Fruit fly (Drosophila melanogaster) whole organism, embryonic: ENCODE results near the gene Rab7.

ENCODE experiments used
- Asciz ChIP-seq: fragments of 200-800 bp; sonication (Bioruptor generic); optimal IDR thresholded peaks from 2 replicates; lab custom pipeline; 2017; ENCODE audit warnings: missing biosample characterization, mild to moderate bottlenecking, missing genetic modification characterization, missing genetic modification reagents
- Atf6 ChIP-seq: fragments of 200-800 bp; sonication (Bioruptor generic); IDR thresholded peaks from 2 replicates; pipeline ENCODE4 v1.3.6; 2022; ENCODE audit warnings: missing biosample characterization, missing genetic modification characterization
- B-H1 ChIP-seq: fragments of 200-800 bp; sonication (Bioruptor generic); IDR thresholded peaks from 3 replicates; pipeline ENCODE4 v1.3.6; 2022; ENCODE audit warnings: missing biosample characterization, missing genetic modification characterization
- CG10543 ChIP-seq: fragments of 200-800 bp; sonication (Bioruptor generic); optimal IDR thresholded peaks from 3 replicates; lab custom pipeline; 2017; ENCODE audit warnings: missing biosample characterization, mild to moderate bottlenecking, missing genetic modification characterization, moderate library complexity
- CG10959 ChIP-seq: fragments of 200-800 bp; sonication (Bioruptor generic); IDR thresholded peaks from 2 replicates; pipeline ENCODE4 v1.3.6; 2022; ENCODE audit warnings: missing biosample characterization, missing genetic modification characterization
- CG11695 ChIP-seq: fragments of 200-800 bp; sonication (Bioruptor generic); IDR thresholded peaks from 3 replicates; pipeline ENCODE4 v1.3.6; 2022; ENCODE audit warnings: missing biosample characterization, missing genetic modification characterization
- CG14860 ChIP-seq: fragments of 200-800 bp; sonication (Bioruptor generic); IDR thresholded peaks from 3 replicates; pipeline ENCODE4 v1.3.6; 2022; ENCODE audit warnings: missing biosample characterization, missing genetic modification characterization; ENCODE audit not compliant: partially characterized antibody
- CG17359 ChIP-seq: fragments of 200-800 bp; sonication (Bioruptor generic); optimal IDR thresholded peaks from 3 replicates; lab custom pipeline; 2018; ENCODE audit warnings: missing biosample characterization, mild to moderate bottlenecking, missing genetic modification characterization, moderate library complexity
- CG17912 ChIP-seq: fragments of 200-800 bp; sonication (Bioruptor generic); optimal IDR thresholded peaks from 2 replicates; lab custom pipeline; 2018; ENCODE audit warnings: missing biosample characterization, mild to moderate bottlenecking, missing genetic modification characterization
- CG2199 ChIP-seq: fragments of 200-800 bp; sonication (Bioruptor generic); IDR thresholded peaks from 3 replicates; pipeline ENCODE4 v1.3.6; 2022; ENCODE audit warnings: missing biosample characterization, missing genetic modification characterization
- CG3065 ChIP-seq: fragments of 200-800 bp; sonication (Bioruptor generic); optimal IDR thresholded peaks from 2 replicates; lab custom pipeline; 2016; ENCODE audit warnings: missing biosample characterization, missing genetic modification characterization
- CG31388 ChIP-seq: fragments of 200-800 bp; sonication (Bioruptor generic); optimal IDR thresholded peaks from 2 replicates; lab custom pipeline; 2016; ENCODE audit warnings: missing biosample characterization, missing genetic modification characterization
- CG31441 ChIP-seq: fragments of 200-800 bp; sonication (Bioruptor generic); IDR thresholded peaks from 2 replicates; pipeline ENCODE4 v1.3.6; 2022; ENCODE audit warnings: missing biosample characterization, missing genetic modification characterization
- CG3847 ChIP-seq: fragments of 200-800 bp; sonication (Bioruptor generic); IDR thresholded peaks from 2 replicates; pipeline ENCODE4 v1.3.6; 2022; ENCODE audit warnings: missing biosample characterization, missing genetic modification characterization
- Dfd ChIP-seq, 2 experiments: fragments of >200 bp; optimal IDR thresholded peaks; 2 replicates each; lab custom pipeline; 2017; ENCODE audit warnings: missing biosample characterization in 2 of 2, missing genetic modification characterization in 2 of 2
- Dref ChIP-seq: fragments of 200-800 bp; sonication (Bioruptor generic); IDR thresholded peaks from 2 replicates; pipeline ENCODE4 v1.3.6; 2022; ENCODE audit warnings: missing biosample characterization, missing genetic modification characterization
- Kr ChIP-seq: fragments of 200-800 bp; sonication (Bioruptor generic); optimal IDR thresholded peaks from 2 replicates; lab custom pipeline; 2017; ENCODE audit warnings: missing biosample characterization, mild to moderate bottlenecking, missing genetic modification characterization
- MBD-R2 ChIP-seq: fragments of 200-800 bp; sonication (Bioruptor generic); IDR thresholded peaks from 2 replicates; pipeline ENCODE4 v1.3.6; 2022; ENCODE audit warnings: missing biosample characterization, missing genetic modification characterization
- MESR4 ChIP-seq: fragments of 200-800 bp; sonication (Bioruptor generic); optimal IDR thresholded peaks from 2 replicates; lab custom pipeline; 2018; ENCODE audit warnings: missing biosample characterization, mild to moderate bottlenecking, missing genetic modification characterization, moderate library complexity
- NC2β ChIP-seq: fragments of 200-800 bp; sonication (Bioruptor generic); optimal IDR thresholded peaks from 2 replicates; lab custom pipeline; 2016; ENCODE audit warnings: missing biosample characterization, missing genetic modification characterization
- Poxn ChIP-seq: fragments of 200-800 bp; sonication (Bioruptor generic); IDR thresholded peaks from 2 replicates; pipeline ENCODE4 v1.3.6; 2022; ENCODE audit warnings: missing biosample characterization, missing genetic modification characterization
- Ravus ChIP-seq: fragments of 200-800 bp; sonication (Bioruptor generic); IDR thresholded peaks from 2 replicates; pipeline ENCODE4 v1.3.6; 2022; ENCODE audit warnings: missing biosample characterization, missing genetic modification characterization
- Trl ChIP-seq, 3 experiments: fragments of >200 bp in 2 of 3; fragments of 200-800 bp in 1 of 3; sonication (Bioruptor generic) in 1 of 3; optimal IDR thresholded peaks; 2 replicates in 1 of 3; 3 replicates in 2 of 3; lab custom pipeline; 2016 to 2017; ENCODE audit warnings: missing biosample characterization in 1 of 3, missing genetic modification characterization in 1 of 3
- Xrp1 ChIP-seq: fragments of 200-800 bp; sonication (Bioruptor generic); IDR thresholded peaks from 2 replicates; pipeline ENCODE4 v1.3.6; 2022; ENCODE audit warnings: missing biosample characterization, missing genetic modification characterization
- ash1 ChIP-seq: fragments of 200-800 bp; sonication (Bioruptor generic); optimal IDR thresholded peaks from 2 replicates; lab custom pipeline; 2018; ENCODE audit warnings: missing biosample characterization, mild to moderate bottlenecking, missing genetic modification characterization
- bsh ChIP-seq, 2 experiments: fragments of 200-800 bp; sonication (Bioruptor generic); optimal IDR thresholded peaks; 2 replicates each; lab custom pipeline; 2017 to 2018; ENCODE audit warnings: mild to moderate bottlenecking in 2 of 2, missing biosample characterization in 2 of 2, missing genetic modification characterization in 2 of 2, moderate library complexity in 1 of 2
- cad ChIP-seq: fragments of >200 bp; optimal IDR thresholded peaks from 2 replicates; lab custom pipeline; 2017; ENCODE audit warnings: missing biosample characterization, missing genetic modification characterization
- corto ChIP-seq: fragments of 200-800 bp; sonication (Bioruptor generic); optimal IDR thresholded peaks from 2 replicates; lab custom pipeline; 2016; ENCODE audit warnings: missing biosample characterization, mild to moderate bottlenecking, missing genetic modification characterization, moderate library complexity
- croc ChIP-seq: fragments of 200-800 bp; sonication (Bioruptor generic); conservative IDR thresholded peaks from 3 replicates; pipeline ENCODE4 v1.3.6; 2022; ENCODE audit warnings: missing biosample characterization, missing genetic modification characterization
- dysf ChIP-seq: fragments of 200-800 bp; sonication (Bioruptor generic); IDR thresholded peaks from 3 replicates; pipeline ENCODE4 v1.3.6; 2022; ENCODE audit warnings: missing biosample characterization, missing genetic modification characterization
- eve ChIP-seq, 2 experiments: fragments of >200 bp; optimal IDR thresholded peaks; 2 replicates each; lab custom pipeline; 2017; ENCODE audit warnings: missing biosample characterization in 2 of 2, missing genetic modification characterization in 2 of 2
- gcm ChIP-seq: fragments of 200-800 bp; sonication (Bioruptor generic); optimal IDR thresholded peaks from 2 replicates; lab custom pipeline; 2019; ENCODE audit warnings: missing biosample characterization, mild to moderate bottlenecking, missing genetic modification characterization, moderate library complexity
- gem ChIP-seq: fragments of 200-800 bp; sonication (Bioruptor generic); optimal IDR thresholded peaks from 2 replicates; lab custom pipeline; 2019; ENCODE audit warnings: missing biosample characterization, mild to moderate bottlenecking, missing genetic modification characterization, moderate library complexity
- hbn ChIP-seq: fragments of 200-800 bp; sonication (Bioruptor generic); IDR thresholded peaks from 2 replicates; pipeline ENCODE4 v1.3.6; 2022; ENCODE audit warnings: missing biosample characterization, missing genetic modification characterization; ENCODE audit not compliant: partially characterized antibody
- lbe ChIP-seq: fragments of 200-800 bp; sonication (Bioruptor generic); optimal IDR thresholded peaks from 2 replicates; lab custom pipeline; 2016; ENCODE audit warnings: missing biosample characterization, mild to moderate bottlenecking, missing genetic modification characterization
- mam ChIP-seq: fragments of 200-800 bp; sonication (Bioruptor generic); optimal IDR thresholded peaks from 3 replicates; lab custom pipeline; 2016; ENCODE audit warnings: missing biosample characterization, missing genetic modification characterization
- p53 ChIP-seq: fragments of 200-800 bp; sonication (Bioruptor generic); optimal IDR thresholded peaks from 2 replicates; lab custom pipeline; 2016; ENCODE audit warnings: missing biosample characterization, missing genetic modification characterization
- repo ChIP-seq: fragments of 200-800 bp; sonication (Bioruptor generic); optimal IDR thresholded peaks from 2 replicates; lab custom pipeline; 2016; ENCODE audit warnings: missing biosample characterization, missing genetic modification characterization
- row ChIP-seq: fragments of 200-800 bp; sonication (Bioruptor generic); IDR thresholded peaks from 3 replicates; pipeline ENCODE4 v1.3.6; 2022; ENCODE audit warnings: missing biosample characterization, missing genetic modification characterization
- sc ChIP-seq, 3 experiments: fragments of >200 bp in 2 of 3; fragments of 200-800 bp in 1 of 3; sonication (Bioruptor generic) in 1 of 3; optimal IDR thresholded peaks; 2 replicates in 2 of 3; 3 replicates in 1 of 3; lab custom pipeline; 2017; ENCODE audit warnings: mild to moderate bottlenecking in 1 of 3, missing biosample characterization in 1 of 3, missing genetic modification characterization in 1 of 3, missing genetic modification reagents in 1 of 3
- sens-2 ChIP-seq: fragments of 200-800 bp; sonication (Bioruptor generic); IDR thresholded peaks from 2 replicates; pipeline ENCODE4 v1.3.6; 2022; ENCODE audit warnings: missing biosample characterization, missing genetic modification characterization
- so ChIP-seq: fragments of 200-800 bp; sonication (Bioruptor generic); IDR thresholded peaks from 3 replicates; pipeline ENCODE4 v1.3.6; 2022; ENCODE audit warnings: missing biosample characterization, missing genetic modification characterization
- sr ChIP-seq: fragments of 200-800 bp; sonication (Bioruptor generic); IDR thresholded peaks from 3 replicates; pipeline ENCODE4 v1.3.6; 2022; ENCODE audit warnings: missing biosample characterization, missing genetic modification characterization
- stwl ChIP-seq: fragments of 200-800 bp; sonication (Bioruptor generic); optimal IDR thresholded peaks from 3 replicates; lab custom pipeline; 2018; ENCODE audit warnings: missing biosample characterization, mild to moderate bottlenecking, missing genetic modification characterization, moderate library complexity
- tna ChIP-seq: fragments of 200-800 bp; sonication (Bioruptor generic); IDR thresholded peaks from 2 replicates; pipeline ENCODE4 v1.3.6; 2022; ENCODE audit warnings: missing biosample characterization, missing genetic modification characterization; ENCODE audit not compliant: partially characterized antibody
- unpg ChIP-seq: fragments of 200-800 bp; sonication (Bioruptor generic); optimal IDR thresholded peaks from 3 replicates; lab custom pipeline; 2018; ENCODE audit warnings: missing biosample characterization, mild to moderate bottlenecking, missing genetic modification characterization, moderate library complexity
- usp ChIP-seq: fragments of >200 bp; optimal IDR thresholded peaks from 2 replicates; lab custom pipeline; 2017; ENCODE audit warnings: missing biosample characterization, missing genetic modification characterization
- wor ChIP-seq: fragments of 200-800 bp; sonication (Bioruptor generic); IDR thresholded peaks from 2 replicates; pipeline ENCODE4 v1.3.6; 2022; ENCODE audit warnings: missing biosample characterization, missing genetic modification characterization
- zfh1 ChIP-seq: fragments of 200-800 bp; sonication (Bioruptor generic); IDR thresholded peaks from 3 replicates; pipeline ENCODE4 v1.3.6; 2022; ENCODE audit warnings: missing biosample characterization, missing genetic modification characterization

Gene Rab7

dm6 chr3R:24006449-24007159 lies 13.8 kb downstream of the Rab7 start (continued):
- TF ChIP-seq bsh (GFP tag; optimal IDR thresholded peaks at IDR 0.05; lab: Kevin White, UChicago) (no peak), corto (no peak), CG3847 (GFP tag; lab: Robert Waterston, UW) (no peak), eve (GFP tag; optimal IDR thresholded peaks at IDR 0.05; lab: Kevin White, UChicago) (no peak), usp (no peak), CG10959 (GFP tag; lab: Robert Waterston, UW) (no peak), CG11695 (GFP tag; lab: Robert Waterston, UW) (no peak), B-H1 (GFP tag; lab: Robert Waterston, UW) (no peak), MESR4 (no peak), repo (GFP tag; lab: Kevin White, UChicago) (no peak), sens-2 (peak; percentile 33; the same call in 1 of the 2 replicates), CG31388 (GFP tag; lab: Kevin White, UChicago) (no peak), CG3065 (GFP tag; lab: Kevin White, UChicago) (no peak), mam (GFP tag; lab: Kevin White, UChicago) (no peak), Atf6 (GFP tag; lab: Robert Waterston, UW) (0 out of 2 replicates have a peak, but pooled peaks have one; percentile 29), croc (GFP tag; lab: Robert Waterston, UW) (no peak), row (peak; percentile 94), CG2199 (GFP tag; lab: Robert Waterston, UW) (peak; percentile 62; the same call in 1 of the 3 replicates), Dfd (GFP tag; optimal IDR thresholded peaks at IDR 0.05; lab: Kevin White, UChicago) (no peak), lbe (no peak), NC2β (GFP tag; lab: Kevin White, UChicago) (no peak), Poxn (no peak), ash1 (GFP tag; lab: Kevin White, UChicago) (no peak), gem (tag; lab: Kevin White, UChicago) (peak; percentile 32), dysf (peak; percentile 43; the same call in 1 of the 3 replicates), hbn (GFP tag; lab: Robert Waterston, UW) (no peak), stwl (tag; lab: Kevin White, UChicago) (no peak), sr (GFP tag; lab: Robert Waterston, UW) (no peak), zfh1 (no peak), CG14860 (GFP tag; lab: Robert Waterston, UW) (no peak), Xrp1 (GFP tag; lab: Robert Waterston, UW) (peak; percentile 45; the same call in 1 of the 2 replicates), CG10543 (GFP tag; lab: Kevin White, UChicago) (peak; percentile 15), cad (GFP tag; lab: Kevin White, UChicago) (no peak), gcm (GFP tag; lab: Kevin White, UChicago) (peak; percentile 3), MBD-R2 (no peak), unpg (GFP tag; lab: Kevin White, UChicago) (no peak), Trl (optimal IDR thresholded peaks at IDR 0.05; lab: Kevin White, UChicago) (peak; percentile 63 to 79), Trl (GFP tag; optimal IDR thresholded peaks at IDR 0.05; lab: Kevin White, UChicago) (no peak), CG17912 (GFP tag; lab: Kevin White, UChicago) (no peak), Asciz (GFP tag; lab: Kevin White, UChicago) (no peak), CG17359 (no peak), wor (no peak), Dref (GFP tag; lab: Robert Waterston, UW) (no peak), tna (no peak), so (GFP tag; lab: Robert Waterston, UW) (peak; percentile 17; the same call in 1 of the 3 replicates), Ravus (GFP tag; lab: Robert Waterston, UW) (no peak), sc (optimal IDR thresholded peaks at IDR 0.05; lab: Kevin White, UChicago) (no peak), sc (GFP tag; optimal IDR thresholded peaks at IDR 0.05; lab: Kevin White, UChicago) (no peak), p53 (GFP tag; lab: Kevin White, UChicago) (no peak), Kr (GFP tag; lab: Kevin White, UChicago) (no peak), CG31441 (GFP tag; lab: Robert Waterston, UW) (no peak)
